Worm (Caenorhabditis elegans) whole organism, L1 larva: ENCODE results near the gene amx-1.
A peak's percentile ranks its signal among the peaks of the same experiment; 100 is the strongest.

Source experiments
- blmp-1 ChIP-seq: fragments of 150-350 bp; optimal IDR thresholded peaks from 2 replicates; lab custom pipeline; 2014; ENCODE audit warnings: missing biosample characterization, missing genetic modification characterization
- ceh-82 ChIP-seq, 3 experiments: fragments of 150-350 bp in 1 of 3; sonication (generic microtip) in 2 of 3; optimal IDR thresholded peaks; 2 replicates each; lab custom pipeline; 2014 to 2017; ENCODE audit warnings: missing biosample characterization in 3 of 3, missing genetic modification characterization in 3 of 3
- elt-2 ChIP-seq: sonication (generic microtip); optimal IDR thresholded peaks from 2 replicates; lab custom pipeline; 2016; ENCODE audit warnings: missing genetic modification characterization, mild to moderate bottlenecking, inconsistent platforms, missing compliant biosample characterization, missing genetic modification reagents
- elt-3 ChIP-seq, 6 experiments: fragments of 150-350 bp in 1 of 6; sonication (generic microtip); optimal IDR thresholded peaks; 2 replicates each; lab custom pipeline; 2017 to 2018; ENCODE audit warnings: missing biosample characterization in 6 of 6, missing genetic modification characterization in 6 of 6, inconsistent platforms in 1 of 6
- jun-1 ChIP-seq: fragments of 150-350 bp; optimal IDR thresholded peaks from 2 replicates; lab custom pipeline; 2014; ENCODE audit warnings: missing biosample characterization, missing genetic modification reagents, missing genetic modification characterization
- mdl-1 ChIP-seq, 2 experiments: fragments of 150-350 bp; optimal IDR thresholded peaks; 2 replicates each; lab custom pipeline; 2014 to 2017; ENCODE audit warnings: missing biosample characterization in 2 of 2, missing genetic modification characterization in 2 of 2, inconsistent platforms in 1 of 2
- nhr-11 ChIP-seq: fragments of 150-350 bp; optimal IDR thresholded peaks from 2 replicates; lab custom pipeline; 2014; ENCODE audit warnings: missing biosample characterization, missing genetic modification characterization
- pqm-1 ChIP-seq: sonication (generic microtip); optimal IDR thresholded peaks from 3 replicates; lab custom pipeline; 2017; ENCODE audit warnings: missing biosample characterization, missing genetic modification characterization
- snpc-4 ChIP-seq: fragments of 150-350 bp; optimal IDR thresholded peaks from 2 replicates; lab custom pipeline; 2014; ENCODE audit warnings: missing biosample characterization, missing genetic modification characterization
- snu-23 ChIP-seq: sonication (generic microtip); optimal IDR thresholded peaks from 2 replicates; lab custom pipeline; 2016; ENCODE audit warnings: missing genetic modification characterization, missing compliant biosample characterization
- unc-62 ChIP-seq: fragments of 150-350 bp; optimal IDR thresholded peaks from 2 replicates; lab custom pipeline; 2014; ENCODE audit warnings: missing biosample characterization, missing genetic modification reagents, missing genetic modification characterization
- vab-15 ChIP-seq: sonication (generic microtip); optimal IDR thresholded peaks from 2 replicates; lab custom pipeline; 2017; ENCODE audit warnings: missing genotype, mild to moderate bottlenecking, missing genetic modification characterization, missing compliant biosample characterization
- zag-1 ChIP-seq: fragments of 150-350 bp; optimal IDR thresholded peaks from 2 replicates; lab custom pipeline; 2014; ENCODE audit warnings: missing biosample characterization, missing genetic modification characterization

DNA sequence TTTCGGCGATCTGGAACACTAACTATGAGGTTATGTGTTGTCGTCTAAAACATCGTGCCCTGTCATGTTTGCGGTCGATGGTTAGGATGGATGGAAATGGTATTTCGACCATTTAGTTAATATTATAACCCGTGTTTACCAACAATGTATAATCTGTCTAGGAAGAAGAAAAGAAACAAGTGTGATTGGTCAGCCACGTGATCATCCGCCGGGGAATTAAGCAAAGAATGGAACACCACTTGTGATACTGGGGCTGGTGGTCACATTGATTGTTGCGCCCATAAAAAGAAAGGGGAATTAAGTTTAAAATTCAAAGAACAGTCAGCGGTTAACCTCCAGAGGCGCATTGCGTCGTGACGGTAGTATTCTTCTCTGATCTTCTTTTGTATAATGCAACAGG, 53.4 kb downstream of the amx-1 start:
- TF ChIP-seq snu-23 (GFP tag; lab: Kevin White, UChicago): peak; percentile 66
- no peak for TF ChIP-seq unc-62 (GFP tag; lab: Kevin White, UChicago)
- peak in 1 of 2 experiments; percentile 68 for TF ChIP-seq mdl-1 (tag; optimal IDR thresholded peaks at IDR 0.05; lab: Kevin White, UChicago)
- TF ChIP-seq snpc-4 (tag; lab: Kevin White, UChicago): no peak
- no peak for TF ChIP-seq jun-1 (tag; lab: Kevin White, UChicago)
- no peak for TF ChIP-seq vab-15 (tag; lab: Kevin White, UChicago)
- no peak for TF ChIP-seq nhr-11 (tag; lab: Kevin White, UChicago)
- no peak for TF ChIP-seq zag-1
- TF ChIP-seq blmp-1 (tag; lab: Kevin White, UChicago): peak; percentile 75
- TF ChIP-seq ceh-82 (tag; optimal IDR thresholded peaks at IDR 0.05; lab: Kevin White, UChicago): no peak
- peak in 2 of 6 experiments; percentile 48 to 94 for TF ChIP-seq elt-3 (tag; optimal IDR thresholded peaks at IDR 0.05; lab: Kevin White, UChicago)
- TF ChIP-seq pqm-1 (tag; lab: Kevin White, UChicago): no peak
- peak; percentile 44 for TF ChIP-seq elt-2 (tag; lab: Kevin White, UChicago)
